Worm (Caenorhabditis elegans): Measurements from ENCODE around the gene C53B7.6.

C53B7.6 gene

DNA sequence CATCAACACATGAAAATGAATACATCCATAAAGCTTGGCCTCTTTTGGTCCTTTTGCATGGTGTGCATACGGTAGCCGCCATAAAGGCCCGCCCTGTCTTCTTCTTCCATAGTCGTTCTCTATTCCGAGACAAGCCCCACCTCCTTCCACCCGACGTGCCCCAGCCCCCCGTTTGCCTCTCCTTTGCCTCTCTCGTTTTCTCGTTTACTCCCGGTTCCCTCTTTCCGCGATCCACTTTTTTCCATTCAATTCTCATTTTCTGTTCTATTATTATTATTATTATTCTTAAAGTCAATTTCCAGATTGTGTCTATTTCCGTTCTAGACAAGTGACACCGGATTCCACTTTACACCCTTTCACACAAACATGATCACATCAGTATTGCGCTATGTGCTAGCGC is 20.8 kb upstream of the C53B7.6 start, which contains the start of gene unc-6:
TSS of gene unc-6 (plus strand) at position 301 of the 400 bp plus-strand sequence.
- TF ChIP-seq elt-4 (tag; optimal IDR thresholded peaks at IDR 0.05) (no peak), nhr-232 (tag; optimal IDR thresholded peaks at IDR 0.05) (no peak), odd-2 (tag; optimal IDR thresholded peaks at IDR 0.05) (no peak), ceh-45 (GFP tag; IDR thresholded peaks at IDR 0.05) (no peak), sdc-2 (tag; optimal IDR thresholded peaks at IDR 0.05) (no peak), hlh-13 (GFP tag; optimal IDR thresholded peaks at IDR 0.05) (no peak), nfya-1 (tag; optimal IDR thresholded peaks at IDR 0.05) (no peak), ttx-3 (tag; optimal IDR thresholded peaks at IDR 0.05) (no peak), dve-1 (tag; optimal IDR thresholded peaks at IDR 0.05) (no peak), ceh-6 (GFP tag; optimal IDR thresholded peaks at IDR 0.05) (no peak), pax-1 (tag; optimal IDR thresholded peaks at IDR 0.05) (no peak), pha-4 (tag; optimal IDR thresholded peaks at IDR 0.05) (no peak), eyg-1 (tag; optimal IDR thresholded peaks at IDR 0.05) (no peak), ceh-2 (tag; optimal IDR thresholded peaks at IDR 0.05) (no peak), ceh-9 (tag; optimal IDR thresholded peaks at IDR 0.05) (no peak), C38D4.7 (GFP tag; optimal IDR thresholded peaks at IDR 0.05) (no peak), rnt-1 (tag; optimal IDR thresholded peaks at IDR 0.05) (no peak), syd-9 (tag; optimal IDR thresholded peaks at IDR 0.05) (no peak), K09A11.1 (tag; optimal IDR thresholded peaks at IDR 0.05; ENCODE audit: insufficient read depth) (no peak), K02D7.2 (tag; optimal IDR thresholded peaks at IDR 0.05) (no peak)

DNA sequence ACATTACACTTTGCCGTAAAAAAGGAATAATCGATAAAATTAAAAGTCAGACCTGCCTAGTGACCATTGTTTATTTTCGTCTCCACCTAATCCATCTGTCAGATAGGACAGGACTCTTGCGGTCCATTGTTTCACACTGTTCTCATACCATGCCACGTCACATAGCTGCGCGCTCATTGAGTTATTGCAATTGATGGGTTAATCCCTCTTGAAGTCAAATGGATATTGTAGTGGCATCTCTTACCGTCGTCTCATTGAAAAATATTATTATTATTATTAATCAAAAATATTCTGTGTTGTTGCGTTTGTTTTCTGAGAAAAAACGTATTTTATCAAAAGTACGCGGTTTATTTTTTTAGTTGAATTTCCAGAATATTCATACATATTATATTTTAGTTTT is 19.6 kb upstream of the C53B7.6 start:
- no peak for TF ChIP-seq ama-1 (optimal IDR thresholded peaks at IDR 0.05)
- no peak for TF ChIP-seq K02D7.2 (tag; optimal IDR thresholded peaks at IDR 0.05)
- TF ChIP-seq hlh-6 (tag; optimal IDR thresholded peaks at IDR 0.05): no peak
- no peak for TF ChIP-seq unc-55 (GFP tag; optimal IDR thresholded peaks at IDR 0.05)
- no peak for TF ChIP-seq ztf-16 (tag; optimal IDR thresholded peaks at IDR 0.05)

DNA sequence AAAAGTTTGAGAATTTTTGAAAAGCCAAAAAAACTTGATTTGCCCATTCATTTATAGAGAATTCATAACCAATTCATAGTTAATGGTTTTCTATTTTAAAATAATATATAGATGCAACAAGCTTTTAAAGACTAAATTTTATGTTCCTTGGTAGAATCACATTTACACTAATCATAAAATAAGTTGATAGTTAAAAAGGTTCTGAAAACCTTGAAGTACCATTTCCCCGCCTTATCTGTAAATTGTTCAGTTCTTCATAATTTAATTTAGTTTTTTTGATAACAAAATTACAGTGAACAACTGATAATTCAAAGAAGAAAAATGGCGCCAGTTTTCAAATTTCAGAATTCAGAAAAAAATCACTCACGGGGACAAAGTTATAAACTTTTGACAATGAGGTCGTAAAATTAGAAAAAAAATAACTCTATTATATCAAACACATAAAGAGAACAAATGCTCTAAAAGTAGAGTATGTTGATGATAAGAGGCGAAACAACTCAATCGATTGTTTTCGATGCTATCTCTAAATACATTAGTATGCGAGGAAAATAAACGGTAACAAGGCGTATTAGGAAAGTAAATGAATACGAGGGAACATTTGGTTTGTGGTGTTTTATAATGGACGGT is 16.8 kb upstream of the C53B7.6 start, which contains the start of gene F41C6.7:
TSS of gene F41C6.7 (minus strand) at position 51 of the 627 bp plus-strand sequence.
- TF ChIP-seq ama-1 (optimal IDR thresholded peaks at IDR 0.05) (no peak), elt-2 (tag; optimal IDR thresholded peaks at IDR 0.05) (peak; percentile 25), ref-2 (tag; optimal IDR thresholded peaks at IDR 0.05) (no peak), sox-4 (tag; optimal IDR thresholded peaks at IDR 0.05) (no peak), C38D4.7 (GFP tag; optimal IDR thresholded peaks at IDR 0.05) (no peak), dmd-4 (tag; optimal IDR thresholded peaks at IDR 0.05; ENCODE audit: borderline replicate concordance) (no peak)

DNA sequence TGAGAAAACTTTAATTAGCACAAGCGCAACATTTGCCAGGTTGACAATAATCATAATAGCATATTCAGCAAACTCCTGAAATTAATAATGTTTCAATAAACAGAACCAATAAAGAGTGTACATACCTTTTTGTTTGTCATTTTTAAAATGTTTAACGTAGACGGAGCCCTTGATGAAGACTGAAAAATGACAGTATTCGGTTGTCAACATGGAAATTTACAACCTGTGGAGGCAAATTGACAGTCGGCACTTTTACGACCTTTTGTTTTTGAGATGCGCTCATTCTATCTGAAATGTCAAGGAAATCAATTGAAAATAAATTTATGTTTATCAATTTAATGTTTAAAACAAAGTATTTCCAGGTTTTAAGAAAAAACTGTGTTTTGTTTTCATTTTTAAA is 15.9 kb upstream of the C53B7.6 start:
- no peak for TF ChIP-seq F13H6.1 (tag; optimal IDR thresholded peaks at IDR 0.05)
- no peak for TF ChIP-seq ceh-48 (tag; optimal IDR thresholded peaks at IDR 0.05)
- no peak for TF ChIP-seq ttx-3 (tag; optimal IDR thresholded peaks at IDR 0.05)
- no peak for TF ChIP-seq ceh-19 (GFP tag; optimal IDR thresholded peaks at IDR 0.05)
- TF ChIP-seq fkh-10 (GFP tag; optimal IDR thresholded peaks at IDR 0.05): no peak
- no peak for TF ChIP-seq lin-11 (tag; optimal IDR thresholded peaks at IDR 0.05)
- no peak for TF ChIP-seq K09A11.1 (tag; optimal IDR thresholded peaks at IDR 0.05; ENCODE audit: insufficient read depth)
- TF ChIP-seq ztf-16 (tag; optimal IDR thresholded peaks at IDR 0.05): no peak
- TF ChIP-seq sdc-2 (tag; optimal IDR thresholded peaks at IDR 0.05): no peak
- no peak for TF ChIP-seq hlh-8 (tag; optimal IDR thresholded peaks at IDR 0.05)
- no peak for TF ChIP-seq ceh-45 (GFP tag; IDR thresholded peaks at IDR 0.05)
- TF ChIP-seq ceh-34 (tag; optimal IDR thresholded peaks at IDR 0.05): no peak
- no peak for TF ChIP-seq sox-4 (tag; optimal IDR thresholded peaks at IDR 0.05)
- no peak for TF ChIP-seq Y22D7AL.16 (tag; optimal IDR thresholded peaks at IDR 0.05)
- TF ChIP-seq dmd-4 (tag; optimal IDR thresholded peaks at IDR 0.05; ENCODE audit: borderline replicate concordance): no peak
- no peak for TF ChIP-seq che-1 (tag; optimal IDR thresholded peaks at IDR 0.05)
- no peak for TF ChIP-seq syd-9 (tag; optimal IDR thresholded peaks at IDR 0.05)
- TF ChIP-seq nhr-232 (tag; optimal IDR thresholded peaks at IDR 0.05): no peak
- TF ChIP-seq ceh-31 (tag; optimal IDR thresholded peaks at IDR 0.05): no peak
